Fruit fly (Drosophila melanogaster) whole organism, adult: ENCODE data around the gene Nadsyn.
A peak's percentile ranks its signal among the peaks of the same experiment; 100 is the strongest.

ENCODE experiments used
- CG14711 ChIP-seq: fragments of 200-800 bp; sonication (Bioruptor generic); optimal IDR thresholded peaks from 2 replicates; lab custom pipeline; 2018; ENCODE audit warnings: missing biosample characterization, mild to moderate bottlenecking, missing genetic modification characterization, moderate library complexity
- CG33017 ChIP-seq: fragments of 200-800 bp; sonication (Bioruptor generic); optimal IDR thresholded peaks from 2 replicates; lab custom pipeline; 2018; ENCODE audit warnings: missing biosample characterization, mild to moderate bottlenecking, missing genetic modification characterization, moderate library complexity
- CG7045 ChIP-seq: fragments of 200-800 bp; sonication (Bioruptor generic); optimal IDR thresholded peaks from 2 replicates; lab custom pipeline; 2017; ENCODE audit warnings: missing biosample characterization, mild to moderate bottlenecking, missing genetic modification characterization
- Crg-1 ChIP-seq: fragments of 200-800 bp; sonication (Bioruptor generic); optimal IDR thresholded peaks from 2 replicates; lab custom pipeline; 2016; ENCODE audit warnings: missing biosample characterization, missing genetic modification characterization
- cic ChIP-seq: fragments of 200-800 bp; sonication (Bioruptor generic); optimal IDR thresholded peaks from 2 replicates; lab custom pipeline; 2017; ENCODE audit warnings: missing biosample characterization, mild to moderate bottlenecking, missing genetic modification characterization, moderate library complexity
- cnc ChIP-seq, 2 experiments: fragments of >200 bp; optimal IDR thresholded peaks; 2 replicates each; lab custom pipeline; 2017
- kay ChIP-seq: fragments of 200-800 bp; sonication (Bioruptor generic); peaks from one replicate; lab custom pipeline; 2016; ENCODE audit warnings: missing biosample characterization, missing genetic modification characterization, borderline replicate concordance
- ovo ChIP-seq: fragments of 200-800 bp; sonication (Bioruptor generic); optimal IDR thresholded peaks from 2 replicates; lab custom pipeline; 2016; ENCODE audit warnings: missing biosample characterization, missing genetic modification characterization
- pad ChIP-seq: fragments of 200-800 bp; sonication (Bioruptor generic); optimal IDR thresholded peaks from 3 replicates; lab custom pipeline; 2017; ENCODE audit warnings: missing biosample characterization, missing genetic modification characterization, mild to moderate bottlenecking, moderate library complexity, missing genetic modification reagents
- tj ChIP-seq: fragments of 200-800 bp; sonication (Bioruptor generic); optimal IDR thresholded peaks from 3 replicates; lab custom pipeline; 2017; ENCODE audit warnings: missing biosample characterization, mild to moderate bottlenecking, missing genetic modification characterization, moderate library complexity
- toe ChIP-seq: fragments of 200-800 bp; sonication (Bioruptor generic); optimal IDR thresholded peaks from 2 replicates; lab custom pipeline; 2016; ENCODE audit warnings: missing biosample characterization, missing genetic modification characterization

DNA sequence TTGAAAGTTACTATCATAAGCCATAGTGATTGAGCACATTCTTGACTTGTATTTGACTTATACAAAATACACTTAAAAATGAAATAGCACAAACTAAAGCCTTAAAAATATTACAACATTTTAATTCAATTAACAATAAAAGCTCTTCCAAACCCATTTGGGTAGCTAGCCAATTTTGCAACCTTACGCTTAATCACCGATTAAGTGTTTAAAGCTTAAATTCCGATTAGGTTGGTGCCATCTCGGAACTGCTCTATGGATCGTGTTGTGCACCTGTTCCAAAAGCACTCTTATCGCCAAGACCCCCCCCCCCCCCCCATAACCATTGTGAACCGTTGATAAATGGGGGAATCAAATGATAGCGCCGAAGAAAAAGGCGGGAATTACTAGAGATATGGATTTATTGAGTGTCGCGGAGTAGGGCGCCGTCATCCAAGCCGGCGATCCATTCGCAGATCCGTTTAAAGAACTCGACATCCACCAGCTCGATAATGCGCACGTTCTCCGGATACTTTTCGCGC lies 40.1 kb downstream of the Nadsyn start:
- TF ChIP-seq CG33017 (tag; lab: Kevin White, UChicago) (no peak), kay (GFP tag; lab: Kevin White, UChicago) (no peak), CG7045 (no peak), cic (GFP tag; lab: Kevin White, UChicago) (peak; percentile 16), Crg-1 (GFP tag; lab: Kevin White, UChicago) (no peak), ovo (GFP tag; lab: Kevin White, UChicago) (no peak), pad (no peak), CG14711 (tag; lab: Kevin White, UChicago) (no peak), cnc (optimal IDR thresholded peaks at IDR 0.05; lab: Kevin White, UChicago) (no peak), toe (GFP tag; lab: Kevin White, UChicago) (no peak), tj (GFP tag; lab: Kevin White, UChicago) (no peak)
